Worm (Caenorhabditis elegans) whole organism, L1 larva: ENCODE data around the gene clec-186.

Experiments
- aly-2 ChIP-seq: fragments of 150-350 bp; optimal IDR thresholded peaks from 2 replicates; lab custom pipeline; 2014; ENCODE audit warnings: missing biosample characterization, missing genetic modification characterization
- blmp-1 ChIP-seq: fragments of 150-350 bp; optimal IDR thresholded peaks from 2 replicates; lab custom pipeline; 2014; ENCODE audit warnings: missing biosample characterization, missing genetic modification characterization
- ceh-82 ChIP-seq, 3 experiments: fragments of 150-350 bp in 1 of 3; sonication (generic microtip) in 2 of 3; optimal IDR thresholded peaks; 2 replicates each; lab custom pipeline; 2014 to 2017; ENCODE audit warnings: missing biosample characterization in 3 of 3, missing genetic modification characterization in 3 of 3
- ceh-90 ChIP-seq: sonication (generic microtip); optimal IDR thresholded peaks from 2 replicates; lab custom pipeline; 2016; ENCODE audit warnings: missing genetic modification characterization, missing compliant biosample characterization
- dpl-1 ChIP-seq, 3 experiments: fragments of 150-350 bp in 2 of 3; sonication (generic microtip) in 1 of 3; optimal IDR thresholded peaks; 2 replicates each; lab custom pipeline; 2014 to 2017; ENCODE audit warnings: missing biosample characterization in 3 of 3, missing genetic modification characterization in 3 of 3, missing genetic modification reagents in 3 of 3
- efl-1 ChIP-seq, 4 experiments: fragments of 150-350 bp; optimal IDR thresholded peaks in 3 of 4; peaks in 1 of 4; 1 replicate in 1 of 4; 2 replicates in 3 of 4; lab custom pipeline; 2014; ENCODE audit warnings: missing biosample characterization in 2 of 4, missing genetic modification characterization in 2 of 4, missing genetic modification reagents in 2 of 4
- elt-3 ChIP-seq, 6 experiments: fragments of 150-350 bp in 1 of 6; sonication (generic microtip); optimal IDR thresholded peaks; 2 replicates each; lab custom pipeline; 2017 to 2018; ENCODE audit warnings: missing biosample characterization in 6 of 6, missing genetic modification characterization in 6 of 6, inconsistent platforms in 1 of 6
- ets-5 ChIP-seq: fragments of 200-800 bp; sonication (Bioruptor generic); IDR thresholded peaks from 2 replicates; pipeline ENCODE4 v1.3.6; 2022; ENCODE audit warnings: missing genetic modification characterization, missing compliant biosample characterization
- grh-1 ChIP-seq: fragments of 200-800 bp; sonication (Bioruptor generic); IDR thresholded peaks from 2 replicates; pipeline ENCODE4 v1.3.6; 2022; ENCODE audit warnings: missing genetic modification reagents, missing genetic modification characterization, missing compliant biosample characterization
- hlh-17 ChIP-seq: fragments of 200-800 bp; sonication (Bioruptor generic); optimal IDR thresholded peaks from 2 replicates; lab custom pipeline; 2018; ENCODE audit warnings: missing genetic modification characterization, mild to moderate bottlenecking, missing compliant biosample characterization, moderate library complexity, borderline replicate concordance
- irx-1 ChIP-seq: sonication (generic microtip); optimal IDR thresholded peaks from 2 replicates; lab custom pipeline; 2016; ENCODE audit warnings: missing genetic modification characterization, missing compliant biosample characterization
- lin-13 ChIP-seq: fragments of 150-350 bp; optimal IDR thresholded peaks from 2 replicates; lab custom pipeline; 2014; ENCODE audit warnings: missing biosample characterization, missing genetic modification reagents, missing genetic modification characterization
- lin-14 ChIP-seq: fragments of 200-800 bp; sonication (Bioruptor generic); optimal IDR thresholded peaks from 2 replicates; lab custom pipeline; 2018; ENCODE audit warnings: mild to moderate bottlenecking, missing genetic modification characterization, moderate library complexity, missing compliant biosample characterization
- lin-35 ChIP-seq, 2 experiments: fragments of 150-350 bp; optimal IDR thresholded peaks; 2 replicates each; lab custom pipeline; 2014; ENCODE audit warnings: missing biosample characterization in 2 of 2, missing genetic modification characterization in 2 of 2, missing genetic modification reagents in 2 of 2
- lin-39 ChIP-seq: fragments of 150-350 bp; optimal IDR thresholded peaks from 2 replicates; lab custom pipeline; 2014; ENCODE audit warnings: missing biosample characterization, missing genetic modification reagents, missing genetic modification characterization
- lsy-2 ChIP-seq, 2 experiments: fragments of 150-350 bp; optimal IDR thresholded peaks; 2 replicates each; lab custom pipeline; 2014; ENCODE audit warnings: missing biosample characterization in 2 of 2, missing genetic modification characterization in 2 of 2
- mab-9 ChIP-seq: fragments of 200-800 bp; sonication (Bioruptor generic); IDR thresholded peaks from 2 replicates; pipeline ENCODE4 v1.3.6; 2022; ENCODE audit warnings: missing genetic modification reagents, missing genetic modification characterization, missing compliant biosample characterization
- mep-1 ChIP-seq: fragments of 150-350 bp; optimal IDR thresholded peaks from 2 replicates; lab custom pipeline; 2014; ENCODE audit warnings: missing biosample characterization, missing genetic modification characterization
- nhr-12 ChIP-seq: sonication (generic microtip); optimal IDR thresholded peaks from 2 replicates; lab custom pipeline; 2017; ENCODE audit warnings: missing biosample characterization, missing genetic modification characterization
- nhr-20 ChIP-seq: sonication (generic microtip); optimal IDR thresholded peaks from 2 replicates; lab custom pipeline; 2016; ENCODE audit warnings: mild to moderate bottlenecking, missing genetic modification characterization, missing compliant biosample characterization
- nhr-237 ChIP-seq: fragments of 150-350 bp; optimal IDR thresholded peaks from 2 replicates; lab custom pipeline; 2014; ENCODE audit warnings: missing biosample characterization, missing genetic modification characterization
- nhr-47 ChIP-seq: sonication (generic microtip); optimal IDR thresholded peaks from 2 replicates; lab custom pipeline; 2016; ENCODE audit warnings: mild to moderate bottlenecking, missing genetic modification characterization, moderate library complexity, missing compliant biosample characterization
- nhr-71 ChIP-seq: sonication (generic microtip); optimal IDR thresholded peaks from 2 replicates; lab custom pipeline; 2016; ENCODE audit warnings: mild to moderate bottlenecking, missing genetic modification characterization, moderate library complexity, missing compliant biosample characterization
- nhr-85 ChIP-seq: sonication (generic microtip); peaks from one replicate; lab custom pipeline; 2016; ENCODE audit warnings: missing genetic modification characterization, inconsistent platforms, missing compliant biosample characterization
- nhr-90 ChIP-seq: sonication (generic microtip); optimal IDR thresholded peaks from 2 replicates; lab custom pipeline; 2016; ENCODE audit warnings: mild to moderate bottlenecking, missing genetic modification characterization, missing compliant biosample characterization; ENCODE audit not compliant: poor library complexity
- pag-3 ChIP-seq: sonication (generic microtip); optimal IDR thresholded peaks from 2 replicates; lab custom pipeline; 2017; ENCODE audit warnings: missing genetic modification characterization, mild to moderate bottlenecking, missing compliant biosample characterization, antibody characterized with exemption, borderline replicate concordance; ENCODE audit not compliant: insufficient read depth
- pax-3 ChIP-seq: fragments of 200-800 bp; sonication (Bioruptor generic); optimal IDR thresholded peaks from 2 replicates; lab custom pipeline; 2018; ENCODE audit warnings: mild to moderate bottlenecking, missing genetic modification characterization, moderate library complexity, missing compliant biosample characterization
- pqm-1 ChIP-seq: sonication (generic microtip); optimal IDR thresholded peaks from 3 replicates; lab custom pipeline; 2017; ENCODE audit warnings: missing biosample characterization, missing genetic modification characterization
- skn-1 ChIP-seq: fragments of 150-350 bp; optimal IDR thresholded peaks from 2 replicates; lab custom pipeline; 2014; ENCODE audit warnings: missing biosample characterization, missing genetic modification characterization
- snpc-4 ChIP-seq: fragments of 150-350 bp; optimal IDR thresholded peaks from 2 replicates; lab custom pipeline; 2014; ENCODE audit warnings: missing biosample characterization, missing genetic modification characterization
- snu-23 ChIP-seq: sonication (generic microtip); optimal IDR thresholded peaks from 2 replicates; lab custom pipeline; 2016; ENCODE audit warnings: missing genetic modification characterization, missing compliant biosample characterization
- sox-4 ChIP-seq: sonication (generic microtip); optimal IDR thresholded peaks from 2 replicates; lab custom pipeline; 2016; ENCODE audit warnings: missing genetic modification characterization, missing compliant biosample characterization
- sptf-1 ChIP-seq: fragments of 150-350 bp; optimal IDR thresholded peaks from 2 replicates; lab custom pipeline; 2014; ENCODE audit warnings: missing biosample characterization, missing genetic modification characterization
- tbx-2 ChIP-seq: sonication (generic microtip); optimal IDR thresholded peaks from 2 replicates; lab custom pipeline; 2016; ENCODE audit warnings: missing genetic modification characterization, missing compliant biosample characterization
- vab-15 ChIP-seq: sonication (generic microtip); optimal IDR thresholded peaks from 2 replicates; lab custom pipeline; 2017; ENCODE audit warnings: missing genotype, mild to moderate bottlenecking, missing genetic modification characterization, missing compliant biosample characterization
- xbp-1 ChIP-seq: sonication (generic microtip); optimal IDR thresholded peaks from 2 replicates; lab custom pipeline; 2016; ENCODE audit warnings: missing genetic modification characterization, missing compliant biosample characterization

clec-186 gene

DNA sequence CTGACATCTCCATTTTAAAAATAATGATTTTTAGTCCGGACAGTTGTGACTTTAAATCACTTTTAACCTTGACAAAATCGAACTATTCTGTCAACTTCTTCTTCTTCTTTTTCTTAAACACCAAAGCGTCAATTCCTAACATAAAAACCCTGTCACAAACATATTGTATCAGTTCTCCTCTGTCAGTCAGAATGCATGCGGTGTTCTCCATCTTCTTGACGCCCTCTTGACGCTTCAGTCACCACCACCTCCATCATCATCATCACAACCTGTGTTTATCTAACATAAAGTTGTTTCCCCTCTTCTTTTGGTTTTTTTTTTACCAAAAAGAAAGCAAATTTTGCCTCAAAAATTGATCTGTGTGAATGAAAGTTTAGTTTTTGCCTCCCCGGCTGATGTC, 30.5 kb upstream of the clec-186 start:
- no peak for TF ChIP-seq nhr-90 (tag; lab: Kevin White, UChicago)
- no peak for TF ChIP-seq snpc-4 (tag; lab: Kevin White, UChicago)
- TF ChIP-seq xbp-1 (tag; lab: Kevin White, UChicago) = no peak
- no peak for TF ChIP-seq ceh-90 (tag; lab: Kevin White, UChicago)
- no peak for TF ChIP-seq hlh-17 (GFP tag; lab: Kevin White, UChicago)
- no peak for TF ChIP-seq nhr-237 (tag; lab: Kevin White, UChicago)

DNA sequence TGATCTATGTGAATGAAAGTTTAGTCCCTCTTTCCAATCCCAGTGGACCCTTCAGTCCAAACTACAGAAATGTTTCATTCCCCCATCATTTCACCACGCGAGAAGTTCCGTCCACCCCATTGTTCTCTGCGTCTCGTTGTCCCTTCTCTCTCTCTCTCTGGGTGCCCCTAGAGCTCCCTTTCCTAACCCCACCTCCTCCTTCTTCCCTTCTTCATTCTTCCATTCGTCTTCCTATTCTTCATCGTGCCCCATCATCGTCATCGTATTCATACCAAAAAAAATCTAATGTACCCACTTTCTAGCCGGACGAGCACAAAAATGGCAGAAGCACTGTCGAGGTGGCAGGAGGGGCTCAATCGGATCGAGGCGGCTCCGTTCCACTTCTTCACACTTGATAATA, 29.7 kb upstream of the clec-186 start, which contains the start of gene M02B1.3:
TSS of gene M02B1.3 (plus strand) at position 301 of the 400 bp plus-strand sequence.
- TF ChIP-seq skn-1 (no peak), pax-3 (no peak)
- TF ChIP-seq, all 84 proteins: peak for 0

DNA sequence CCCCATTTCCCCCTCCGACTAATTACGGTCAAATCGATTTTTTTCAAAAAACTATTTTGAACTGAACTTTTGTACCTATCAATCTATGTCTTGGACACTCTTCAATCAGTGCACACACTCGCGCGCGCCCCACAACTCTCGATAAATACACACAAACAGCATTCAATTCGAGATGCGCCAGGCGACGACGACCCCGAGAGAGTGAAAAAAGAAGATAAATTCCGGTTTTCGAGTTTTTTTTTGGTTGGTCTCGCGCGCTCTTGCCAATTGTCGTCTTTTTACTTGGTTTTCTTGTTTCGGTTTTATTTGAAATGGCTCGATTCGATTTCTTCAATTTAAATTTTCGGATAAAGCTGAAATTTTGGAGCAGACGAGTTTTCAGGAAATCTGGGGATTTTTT, 25.6 kb upstream of the clec-186 start:
- TF ChIP-seq lsy-2 (tag; optimal IDR thresholded peaks at IDR 0.05; lab: Kevin White, UChicago) (peak in 1 of 2 experiments; percentile 38), sptf-1 (tag; lab: Kevin White, UChicago) (no peak), snu-23 (GFP tag; lab: Kevin White, UChicago) (peak; percentile 51), pag-3 (tag; lab: Kevin White, UChicago) (no peak), lin-14 (GFP tag; lab: Kevin White, UChicago) (peak; percentile 83), nhr-85 (tag; lab: Kevin White, UChicago) (peak; percentile 18), grh-1 (peak; percentile 15; the same call in 1 of the 2 replicates), nhr-47 (tag; lab: Kevin White, UChicago) (no peak), lin-35 (GFP tag; optimal IDR thresholded peaks at IDR 0.05; lab: Kevin White, UChicago) (peak in 1 of 2 experiments; percentile 24), efl-1 (optimal IDR thresholded peaks at IDR 0.05; lab: Kevin White, UChicago) (peak in 1 of 2 experiments; percentile 16), efl-1 (GFP tag; optimal IDR thresholded peaks at IDR 0.05 in 1 of 2; lab: Kevin White, UChicago) (peak in 1 of 2 experiments; percentile 73), elt-3 (tag; optimal IDR thresholded peaks at IDR 0.05; lab: Kevin White, UChicago) (no peak), dpl-1 (GFP tag; optimal IDR thresholded peaks at IDR 0.05; lab: Kevin White, UChicago) (peak in 1 of 3 experiments; percentile 29), nhr-12 (tag; lab: Kevin White, UChicago) (no peak), aly-2 (tag; lab: Kevin White, UChicago) (no peak), pqm-1 (tag; lab: Kevin White, UChicago) (no peak), vab-15 (tag; lab: Kevin White, UChicago) (no peak), ets-5 (GFP tag; lab: Robert Waterston, UW) (no peak), lin-13 (no peak), mab-9 (no peak), tbx-2 (tag; lab: Kevin White, UChicago) (peak; percentile 32), sox-4 (tag; lab: Kevin White, UChicago) (no peak), ceh-82 (tag; optimal IDR thresholded peaks at IDR 0.05; lab: Kevin White, UChicago) (peak in 2 of 3 experiments; percentile 13 to 16), mep-1 (tag; lab: Kevin White, UChicago) (peak; percentile 28), blmp-1 (tag; lab: Kevin White, UChicago) (peak; percentile 86), nhr-20 (tag; lab: Kevin White, UChicago) (peak; percentile 40), hlh-17 (GFP tag; lab: Kevin White, UChicago) (no peak), nhr-71 (tag; lab: Kevin White, UChicago) (peak; percentile 30), irx-1 (tag; lab: Kevin White, UChicago) (peak; percentile 5)

DNA sequence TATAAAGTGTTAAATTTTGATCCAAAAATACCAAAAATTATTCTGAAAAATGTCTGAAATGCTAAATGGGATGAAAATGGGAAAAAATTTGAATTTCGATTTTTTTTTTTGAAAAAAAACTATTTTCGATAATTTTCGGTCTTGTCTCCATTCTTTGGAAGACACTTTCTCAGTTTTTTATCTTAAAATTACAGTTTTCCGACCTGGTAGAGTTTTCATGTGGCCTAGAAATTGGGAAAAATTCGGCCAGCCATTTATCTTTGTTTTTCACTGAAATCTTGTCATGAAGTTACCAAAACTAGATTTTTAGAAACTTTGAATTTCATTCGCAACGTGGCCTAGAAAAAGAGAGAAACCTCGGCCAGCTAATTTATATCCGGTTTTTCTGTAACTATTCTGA, 25.0 kb upstream of the clec-186 start:
- TF ChIP-seq lin-39 (tag; lab: Kevin White, UChicago) (no peak), nhr-85 (tag; lab: Kevin White, UChicago) (peak; percentile 52)
- TF ChIP-seq, all 84 proteins: peak for 1
